Worm (Caenorhabditis elegans) whole organism, L3 larva: ENCODE measurements around the gene srx-29.

Source experiments
- aly-2 ChIP-seq: fragments of 150-350 bp; optimal IDR thresholded peaks from 2 replicates; lab custom pipeline; 2014; ENCODE audit warnings: missing biosample characterization, missing genetic modification characterization
- nhr-25 ChIP-seq: sonication (generic microtip); optimal IDR thresholded peaks from 2 replicates; lab custom pipeline; 2017; ENCODE audit warnings: missing biosample characterization, missing genetic modification characterization
- zag-1 ChIP-seq: fragments of 150-350 bp; optimal IDR thresholded peaks from 2 replicates; lab custom pipeline; 2014; ENCODE audit warnings: missing biosample characterization, missing genetic modification characterization

DNA sequence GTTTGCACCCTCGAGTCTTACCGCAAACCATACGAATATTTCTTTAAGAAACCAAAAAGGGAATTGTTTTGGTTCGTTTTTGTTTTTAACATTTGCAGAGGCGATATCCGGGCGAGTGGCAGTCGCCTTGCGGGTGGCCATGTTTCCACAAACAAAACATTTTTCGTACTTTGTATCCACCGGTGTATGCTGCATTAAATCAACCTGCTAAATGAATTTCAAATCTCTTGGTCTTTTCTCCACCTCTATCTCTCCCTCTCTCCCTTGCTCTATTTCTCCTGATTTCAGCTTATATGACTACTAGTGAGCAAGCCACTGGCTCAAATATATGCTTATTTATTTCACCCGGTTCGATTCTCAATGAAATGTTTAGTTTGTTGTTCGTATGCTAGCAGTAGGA, 20.8 kb downstream of the srx-29 start, which contains the start of gene nhr-52:
- TF ChIP-seq nhr-25 (tag; lab: Kevin White, UChicago) (no peak), zag-1 (tag; lab: Kevin White, UChicago) (no peak), aly-2 (tag; lab: Kevin White, UChicago) (no peak)
